Fruit fly (Drosophila melanogaster) whole organism, embryonic: ENCODE data around the gene CG13063.

Experiments used
- CG10267 ChIP-seq: fragments of 200-800 bp; sonication (Bioruptor generic); optimal IDR thresholded peaks from 2 replicates; lab custom pipeline; 2018; ENCODE audit warnings: missing biosample characterization, mild to moderate bottlenecking, missing genetic modification characterization, moderate library complexity
- CG10321 ChIP-seq: fragments of 200-800 bp; sonication (Bioruptor generic); IDR thresholded peaks from 2 replicates; pipeline ENCODE4 v1.3.6; 2022; ENCODE audit warnings: missing biosample characterization, missing genetic modification characterization
- CG10543 ChIP-seq: fragments of 200-800 bp; sonication (Bioruptor generic); optimal IDR thresholded peaks from 3 replicates; lab custom pipeline; 2017; ENCODE audit warnings: missing biosample characterization, mild to moderate bottlenecking, missing genetic modification characterization, moderate library complexity
- CG11456 ChIP-seq: fragments of 200-800 bp; sonication (Bioruptor generic); IDR thresholded peaks from 3 replicates; pipeline ENCODE4 v1.3.6; 2022; ENCODE audit warnings: missing biosample characterization, missing genetic modification characterization
- CG11695 ChIP-seq: fragments of 200-800 bp; sonication (Bioruptor generic); IDR thresholded peaks from 3 replicates; pipeline ENCODE4 v1.3.6; 2022; ENCODE audit warnings: missing biosample characterization, missing genetic modification characterization
- CG13296 ChIP-seq: fragments of 200-800 bp; sonication (Bioruptor generic); optimal IDR thresholded peaks from 3 replicates; lab custom pipeline; 2018; ENCODE audit warnings: missing biosample characterization, mild to moderate bottlenecking, missing genetic modification characterization
- CG13894 ChIP-seq: fragments of 200-800 bp; sonication (Bioruptor generic); optimal IDR thresholded peaks from 3 replicates; lab custom pipeline; 2018; ENCODE audit warnings: missing biosample characterization, mild to moderate bottlenecking, missing genetic modification characterization, moderate library complexity
- CG15514 ChIP-seq: fragments of 200-800 bp; sonication (Bioruptor generic); optimal IDR thresholded peaks from 3 replicates; lab custom pipeline; 2017; ENCODE audit warnings: missing biosample characterization, missing genetic modification characterization, mild to moderate bottlenecking, moderate library complexity, missing genetic modification reagents
- CG18262 ChIP-seq: fragments of 200-800 bp; optimal IDR thresholded peaks from 3 replicates; lab custom pipeline; 2019; ENCODE audit warnings: missing biosample characterization, mild to moderate bottlenecking, missing genetic modification characterization, moderate library complexity
- CG18599 ChIP-seq: fragments of 200-800 bp; sonication (Bioruptor generic); optimal IDR thresholded peaks from 3 replicates; lab custom pipeline; 2017; ENCODE audit warnings: missing biosample characterization, missing genetic modification characterization, mild to moderate bottlenecking, moderate library complexity, missing genetic modification reagents
- CG2120 ChIP-seq: fragments of 200-800 bp; sonication (Bioruptor generic); optimal IDR thresholded peaks from 3 replicates; lab custom pipeline; 2016; ENCODE audit warnings: missing biosample characterization, missing genetic modification characterization
- CG30431 ChIP-seq: fragments of 200-800 bp; sonication (Bioruptor generic); optimal IDR thresholded peaks from 2 replicates; lab custom pipeline; 2017; ENCODE audit warnings: missing biosample characterization, missing genetic modification characterization
- CG31388 ChIP-seq: fragments of 200-800 bp; sonication (Bioruptor generic); optimal IDR thresholded peaks from 2 replicates; lab custom pipeline; 2016; ENCODE audit warnings: missing biosample characterization, missing genetic modification characterization
- CG34224 ChIP-seq: fragments of 200-800 bp; sonication (Bioruptor generic); IDR thresholded peaks from 3 replicates; pipeline ENCODE4 v1.3.6; 2022; ENCODE audit warnings: missing biosample characterization, missing genetic modification characterization; ENCODE audit not compliant: partially characterized antibody
- CG6175 ChIP-seq: fragments of 200-800 bp; sonication (Bioruptor generic); IDR thresholded peaks from 3 replicates; pipeline ENCODE4 v1.3.6; 2022; ENCODE audit warnings: missing biosample characterization, missing genetic modification characterization
- CG8281 ChIP-seq: fragments of 200-800 bp; sonication (Bioruptor generic); optimal IDR thresholded peaks from 2 replicates; lab custom pipeline; 2018; ENCODE audit warnings: missing biosample characterization, mild to moderate bottlenecking, missing genetic modification characterization, moderate library complexity
- CG9932 ChIP-seq: fragments of 200-800 bp; sonication (Bioruptor generic); IDR thresholded peaks from 2 replicates; pipeline ENCODE4 v1.3.6; 2022; ENCODE audit warnings: missing biosample characterization, missing genetic modification characterization
- E2f1 ChIP-seq: fragments of 200-800 bp; sonication (Bioruptor generic); IDR thresholded peaks from 2 replicates; pipeline ENCODE4 v1.3.6; 2022; ENCODE audit warnings: missing biosample characterization, missing genetic modification characterization
- Eip74EF ChIP-seq, 2 experiments: fragments of 200-800 bp in 1 of 2; fragments of >200 bp in 1 of 2; sonication (Bioruptor generic) in 1 of 2; optimal IDR thresholded peaks; 2 replicates each; lab custom pipeline; 2017 to 2019; ENCODE audit warnings: missing biosample characterization in 2 of 2, missing genetic modification characterization in 2 of 2, mild to moderate bottlenecking in 1 of 2, moderate library complexity in 1 of 2
- Fer1 ChIP-seq: fragments of 200-800 bp; sonication (Bioruptor generic); optimal IDR thresholded peaks from 2 replicates; lab custom pipeline; 2017; ENCODE audit warnings: missing biosample characterization, mild to moderate bottlenecking, missing genetic modification characterization
- Fer3 ChIP-seq: fragments of 200-800 bp; sonication (Bioruptor generic); optimal IDR thresholded peaks from 2 replicates; lab custom pipeline; 2018; ENCODE audit warnings: missing biosample characterization, mild to moderate bottlenecking, missing genetic modification characterization, moderate library complexity
- GATAe ChIP-seq: fragments of 200-800 bp; sonication (Bioruptor generic); conservative IDR thresholded peaks from 2 replicates; pipeline ENCODE4 v1.3.6; 2022; ENCODE audit warnings: missing biosample characterization, missing genetic modification characterization
- Hand ChIP-seq: fragments of 200-800 bp; sonication (Bioruptor generic); optimal IDR thresholded peaks from 2 replicates; lab custom pipeline; 2017; ENCODE audit warnings: mild to moderate bottlenecking, missing biosample characterization, missing genetic modification reagents, missing genetic modification characterization
- MTF-1 ChIP-seq: fragments of 200-800 bp; sonication (Bioruptor generic); optimal IDR thresholded peaks from 2 replicates; lab custom pipeline; 2018; ENCODE audit warnings: missing biosample characterization, mild to moderate bottlenecking, missing genetic modification characterization, borderline replicate concordance
- Med ChIP-seq: fragments of 200-800 bp; sonication (Bioruptor generic); peaks from one replicate; lab custom pipeline; 2016; ENCODE audit warnings: missing biosample characterization, missing genetic modification characterization, mild to moderate bottlenecking, inconsistent platforms, moderate library complexity
- Meics ChIP-seq: fragments of 200-800 bp; sonication (Bioruptor generic); optimal IDR thresholded peaks from 2 replicates; lab custom pipeline; 2017; ENCODE audit warnings: missing biosample characterization, mild to moderate bottlenecking, missing genetic modification characterization
- PHDP ChIP-seq: fragments of 200-800 bp; sonication (Bioruptor generic); optimal IDR thresholded peaks from 3 replicates; lab custom pipeline; 2018; ENCODE audit warnings: missing biosample characterization, mild to moderate bottlenecking, missing genetic modification characterization, moderate library complexity
- Pdp1 ChIP-seq, 2 experiments: fragments of 200-800 bp; sonication (Bioruptor generic); optimal IDR thresholded peaks; 3 replicates each; lab custom pipeline; 2016; ENCODE audit warnings: missing biosample characterization in 2 of 2, missing genetic modification characterization in 2 of 2, mild to moderate bottlenecking in 1 of 2, moderate library complexity in 1 of 2
- Trl ChIP-seq, 3 experiments: fragments of >200 bp in 2 of 3; fragments of 200-800 bp in 1 of 3; sonication (Bioruptor generic) in 1 of 3; optimal IDR thresholded peaks; 2 replicates in 1 of 3; 3 replicates in 2 of 3; lab custom pipeline; 2016 to 2017; ENCODE audit warnings: missing biosample characterization in 1 of 3, missing genetic modification characterization in 1 of 3
- bbx ChIP-seq: fragments of 200-800 bp; sonication (Bioruptor generic); IDR thresholded peaks from 2 replicates; pipeline ENCODE4 v1.3.6; 2022; ENCODE audit warnings: missing biosample characterization, missing genetic modification characterization; ENCODE audit not compliant: partially characterized antibody
- chinmo ChIP-seq: fragments of 200-800 bp; sonication (Bioruptor generic); IDR thresholded peaks from 4 replicates; pipeline ENCODE4 v1.3.6; 2022; ENCODE audit warnings: missing biosample characterization, missing genetic modification characterization; ENCODE audit not compliant: partially characterized antibody
- danr ChIP-seq: fragments of 200-800 bp; sonication (Bioruptor generic); IDR thresholded peaks from 2 replicates; pipeline ENCODE4 v1.3.6; 2022; ENCODE audit warnings: missing biosample characterization, missing genetic modification characterization
- ewg ChIP-seq: fragments of 200-800 bp; sonication (Bioruptor generic); optimal IDR thresholded peaks from 3 replicates; lab custom pipeline; 2017; ENCODE audit warnings: mild to moderate bottlenecking, missing biosample characterization, missing genetic modification reagents, missing genetic modification characterization
- exex ChIP-seq: fragments of 200-800 bp; sonication (Bioruptor generic); optimal IDR thresholded peaks from 4 replicates; lab custom pipeline; 2018; ENCODE audit warnings: missing biosample characterization, mild to moderate bottlenecking, missing genetic modification characterization, moderate library complexity
- grn ChIP-seq: fragments of 200-800 bp; sonication (Bioruptor generic); optimal IDR thresholded peaks from 3 replicates; lab custom pipeline; 2017; ENCODE audit warnings: missing biosample characterization, missing genetic modification characterization
- mirr ChIP-seq: fragments of 200-800 bp; sonication (Bioruptor generic); optimal IDR thresholded peaks from 3 replicates; lab custom pipeline; 2018; ENCODE audit warnings: missing biosample characterization, mild to moderate bottlenecking, missing genetic modification characterization
- odd ChIP-seq: fragments of 200-800 bp; sonication (Bioruptor generic); optimal IDR thresholded peaks from 2 replicates; lab custom pipeline; 2017; ENCODE audit warnings: missing biosample characterization, mild to moderate bottlenecking, missing genetic modification characterization
- pb ChIP-seq: fragments of 200-800 bp; sonication (Bioruptor generic); optimal IDR thresholded peaks from 3 replicates; lab custom pipeline; 2016; ENCODE audit warnings: missing biosample characterization, missing genetic modification characterization
- phol ChIP-seq: fragments of 200-800 bp; sonication (Bioruptor generic); optimal IDR thresholded peaks from 3 replicates; lab custom pipeline; 2018; ENCODE audit warnings: missing biosample characterization, mild to moderate bottlenecking, missing genetic modification characterization, moderate library complexity
- rib ChIP-seq: fragments of 200-800 bp; sonication (Bioruptor generic); IDR thresholded peaks from 2 replicates; pipeline ENCODE4 v1.3.6; 2022; ENCODE audit warnings: missing biosample characterization, missing genetic modification characterization
- schlank ChIP-seq: fragments of 200-800 bp; sonication (Bioruptor generic); optimal IDR thresholded peaks from 2 replicates; lab custom pipeline; 2018; ENCODE audit warnings: missing biosample characterization, mild to moderate bottlenecking, missing genetic modification characterization
- scrt ChIP-seq: fragments of 200-800 bp; sonication (Bioruptor generic); optimal IDR thresholded peaks from 2 replicates; lab custom pipeline; 2018; ENCODE audit warnings: missing biosample characterization, mild to moderate bottlenecking, missing genetic modification characterization, moderate library complexity
- so ChIP-seq: fragments of 200-800 bp; sonication (Bioruptor generic); IDR thresholded peaks from 3 replicates; pipeline ENCODE4 v1.3.6; 2022; ENCODE audit warnings: missing biosample characterization, missing genetic modification characterization
- sug ChIP-seq: fragments of 200-800 bp; optimal IDR thresholded peaks from 2 replicates; lab custom pipeline; 2019; ENCODE audit warnings: missing biosample characterization, mild to moderate bottlenecking, missing genetic modification characterization, moderate library complexity
- z ChIP-seq: fragments of 200-800 bp; sonication (Bioruptor generic); IDR thresholded peaks from 3 replicates; pipeline ENCODE4 v1.3.6; 2022; ENCODE audit warnings: missing biosample characterization, missing genetic modification characterization
- zen2 ChIP-seq: fragments of 200-800 bp; sonication (Bioruptor generic); IDR thresholded peaks from 3 replicates; pipeline ENCODE4 v1.3.6; 2022; ENCODE audit warnings: missing biosample characterization, missing genetic modification characterization; ENCODE audit not compliant: partially characterized antibody
- zfh2 ChIP-seq: fragments of 200-800 bp; sonication (Bioruptor generic); optimal IDR thresholded peaks from 2 replicates; lab custom pipeline; 2016; ENCODE audit warnings: missing biosample characterization, missing genetic modification characterization

Gene CG13063

DNA sequence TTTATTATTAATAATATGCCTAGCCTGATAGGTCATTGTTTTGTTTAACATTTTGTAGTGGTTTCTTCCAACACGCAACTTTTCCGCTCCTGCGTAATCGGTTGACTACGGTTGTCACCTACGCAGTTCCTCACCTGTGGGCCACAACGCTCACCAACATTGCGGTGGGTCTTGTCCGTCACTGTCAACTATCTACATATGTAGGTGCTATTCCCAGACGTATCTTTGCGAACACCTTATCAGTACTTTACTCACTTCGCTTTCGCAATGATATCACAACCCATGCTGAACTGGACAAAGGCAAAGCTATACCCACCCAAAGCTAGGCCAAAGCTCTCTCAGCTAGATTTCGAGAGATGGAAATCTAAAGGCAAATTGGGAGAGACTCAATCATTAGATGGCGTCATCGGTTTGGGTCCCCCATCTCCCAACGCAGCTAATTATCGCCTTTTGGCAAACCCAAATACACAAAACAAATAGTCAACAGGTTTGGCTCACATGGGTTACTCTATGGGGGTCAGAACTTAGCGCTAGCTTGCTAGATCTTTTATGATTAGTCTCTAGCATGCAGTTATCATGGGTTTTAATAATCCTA, 49.9 kb downstream of the CG13063 start:
- TF ChIP-seq CG8281 (tag; lab: Kevin White, UChicago), result no peak
- TF ChIP-seq GATAe (GFP tag; lab: Robert Waterston, UW), result 0 out of 2 replicates have a peak, but pooled peaks have one; percentile 15
- 0 out of 3 replicates have a peak, but pooled peaks have one; percentile 25 for TF ChIP-seq z (GFP tag; lab: Robert Waterston, UW)
- peak; percentile 68 for TF ChIP-seq grn (GFP tag; lab: Kevin White, UChicago)
- peak; percentile 97 for TF ChIP-seq mirr (GFP tag; lab: Kevin White, UChicago)
- 0 out of 2 replicates have a peak, but pooled peaks have one; percentile 17 for TF ChIP-seq CG10321 (GFP tag; lab: Robert Waterston, UW)
- TF ChIP-seq Trl (optimal IDR thresholded peaks at IDR 0.05; lab: Kevin White, UChicago), result peak in 1 of 2 experiments; percentile 53
- TF ChIP-seq Trl (GFP tag; optimal IDR thresholded peaks at IDR 0.05; lab: Kevin White, UChicago), result no peak
- TF ChIP-seq phol (tag; lab: Kevin White, UChicago), result no peak
- TF ChIP-seq danr (GFP tag; lab: Robert Waterston, UW), result no peak
- TF ChIP-seq CG2120, result no peak
- TF ChIP-seq CG34224 (GFP tag; lab: Robert Waterston, UW), result peak; percentile 41; the same call in 1 of the 3 replicates
- TF ChIP-seq CG10267, result no peak
- peak in 1 of 2 experiments; percentile 49 for TF ChIP-seq Pdp1 (GFP tag; optimal IDR thresholded peaks at IDR 0.05; lab: Kevin White, UChicago)
- TF ChIP-seq CG13296 (GFP tag; lab: Kevin White, UChicago), result peak; percentile 17
- TF ChIP-seq ewg, result no peak
- TF ChIP-seq CG30431 (GFP tag; lab: Kevin White, UChicago), result no peak
- TF ChIP-seq so (GFP tag; lab: Robert Waterston, UW), result no peak
- peak; percentile 8 for TF ChIP-seq PHDP (tag; lab: Kevin White, UChicago)
- TF ChIP-seq CG10543 (GFP tag; lab: Kevin White, UChicago), result peak; percentile 11
- peak; percentile 83; the same call in 2 of the 4 replicates for TF ChIP-seq chinmo
- no peak for TF ChIP-seq CG11456 (GFP tag; lab: Robert Waterston, UW)
- peak; percentile 87 for TF ChIP-seq exex (tag; lab: Kevin White, UChicago)
- 0 out of 2 replicates have a peak, but pooled peaks have one; percentile 14 for TF ChIP-seq rib (GFP tag; lab: Robert Waterston, UW)
- peak; percentile 25 for TF ChIP-seq Meics
- no peak for TF ChIP-seq bbx (GFP tag; lab: Robert Waterston, UW)
- no peak for TF ChIP-seq CG18599 (GFP tag; lab: Kevin White, UChicago)
- no peak for TF ChIP-seq pb
- no peak for TF ChIP-seq zfh2 (GFP tag; lab: Kevin White, UChicago)
- TF ChIP-seq Med (GFP tag; lab: Kevin White, UChicago), result peak; percentile 51
- TF ChIP-seq Hand (GFP tag; lab: Kevin White, UChicago), result peak; percentile 4
- TF ChIP-seq CG18262 (tag; lab: Kevin White, UChicago), result no peak
- peak; percentile 25 for TF ChIP-seq Fer1
- no peak for TF ChIP-seq CG9932
- 0 out of 3 replicates have a peak, but pooled peaks have one; percentile 24 for TF ChIP-seq CG11695 (GFP tag; lab: Robert Waterston, UW)
- TF ChIP-seq odd, result no peak
- no peak for TF ChIP-seq E2f1
- TF ChIP-seq schlank, result peak; percentile 48
- TF ChIP-seq sug, result peak; percentile 99
- no peak for TF ChIP-seq MTF-1 (GFP tag; lab: Kevin White, UChicago)
- TF ChIP-seq scrt (GFP tag; lab: Kevin White, UChicago), result peak; percentile 49
- TF ChIP-seq CG31388 (GFP tag; lab: Kevin White, UChicago), result no peak
- TF ChIP-seq Eip74EF (GFP tag; optimal IDR thresholded peaks at IDR 0.05; lab: Kevin White, UChicago), result no peak
- TF ChIP-seq zen2, result no peak
- peak; percentile 97 for TF ChIP-seq CG13894 (tag; lab: Kevin White, UChicago)
- no peak for TF ChIP-seq CG6175 (GFP tag; lab: Robert Waterston, UW)
- no peak for TF ChIP-seq Fer3 (tag; lab: Kevin White, UChicago)
- TF ChIP-seq CG15514 (GFP tag; lab: Kevin White, UChicago), result peak; percentile 48
